Worm (Caenorhabditis elegans) whole organism, L4 larva: ENCODE measurements around the gene D1054.1.

ENCODE experiments used
- T20F7.1 ChIP-seq: fragments of 200-800 bp; sonication (Bioruptor generic); optimal IDR thresholded peaks from 2 replicates; lab custom pipeline; 2018; ENCODE audit warnings: mild to moderate bottlenecking, missing genetic modification characterization, missing compliant biosample characterization
- T26A8.4 ChIP-seq: fragments of 200-800 bp; sonication (Bioruptor generic); IDR thresholded peaks from 2 replicates; pipeline ENCODE4 v1.3.6; 2022; ENCODE audit warnings: missing genetic modification characterization, missing compliant biosample characterization
- Y75B8A.6 ChIP-seq: fragments of 200-800 bp; sonication (Bioruptor generic); IDR thresholded peaks from 2 replicates; pipeline ENCODE4 v1.3.6; 2022; ENCODE audit warnings: missing genetic modification reagents, missing genetic modification characterization, missing compliant biosample characterization
- attf-4 ChIP-seq: sonication (generic microtip); optimal IDR thresholded peaks from 3 replicates; lab custom pipeline; 2017; ENCODE audit warnings: missing biosample characterization, missing genetic modification characterization
- ceh-20 ChIP-seq: fragments of 200-800 bp; sonication (Bioruptor generic); IDR thresholded peaks from 2 replicates; pipeline ENCODE4 v1.3.6; 2022; ENCODE audit warnings: missing genetic modification reagents, missing genetic modification characterization, missing compliant biosample characterization
- ceh-28 ChIP-seq: fragments of 150-350 bp; optimal IDR thresholded peaks from 2 replicates; lab custom pipeline; 2014; ENCODE audit warnings: missing biosample characterization, missing genetic modification reagents, missing genetic modification characterization
- ceh-82 ChIP-seq: sonication (generic microtip); optimal IDR thresholded peaks from 2 replicates; lab custom pipeline; 2017; ENCODE audit warnings: missing biosample characterization, missing genetic modification characterization
- cey-2 ChIP-seq: sonication (generic microtip); optimal IDR thresholded peaks from 3 replicates; lab custom pipeline; 2017; ENCODE audit warnings: missing genetic modification characterization, mild to moderate bottlenecking, missing compliant biosample characterization, antibody characterized with exemption, borderline replicate concordance; ENCODE audit not compliant: insufficient read depth
- daf-12 ChIP-seq: fragments of 150-350 bp; optimal IDR thresholded peaks from 2 replicates; lab custom pipeline; 2014; ENCODE audit warnings: missing biosample characterization, missing genetic modification reagents, missing genetic modification characterization
- daf-16 ChIP-seq, 3 experiments: sonication (generic microtip); optimal IDR thresholded peaks; 2 replicates each; lab custom pipeline; 2016 to 2017; ENCODE audit warnings: missing genetic modification characterization in 3 of 3, missing genetic modification reagents in 3 of 3, mild to moderate bottlenecking in 2 of 3, missing compliant biosample characterization in 2 of 3, missing biosample characterization in 1 of 3, moderate library complexity in 1 of 3
- daf-8 ChIP-seq: fragments of 200-800 bp; sonication (Bioruptor generic); IDR thresholded peaks from 2 replicates; pipeline ENCODE4 v1.3.6; 2022; ENCODE audit warnings: missing genetic modification characterization, missing compliant biosample characterization
- dmd-6 ChIP-seq: fragments of 200-800 bp; sonication (Bioruptor generic); IDR thresholded peaks from 2 replicates; pipeline ENCODE4 v1.3.6; 2022; ENCODE audit warnings: missing genetic modification reagents, missing genetic modification characterization, missing compliant biosample characterization
- dmd-9 ChIP-seq: fragments of 200-800 bp; sonication (Bioruptor generic); IDR thresholded peaks from 2 replicates; pipeline ENCODE4 v1.3.6; 2022; ENCODE audit warnings: missing genetic modification reagents, missing genetic modification characterization, missing compliant biosample characterization
- dpl-1 ChIP-seq: fragments of 150-350 bp; optimal IDR thresholded peaks from 2 replicates; lab custom pipeline; 2014; ENCODE audit warnings: missing biosample characterization, missing genetic modification reagents, missing genetic modification characterization
- dve-1 ChIP-seq: sonication (generic microtip); optimal IDR thresholded peaks from 2 replicates; lab custom pipeline; 2017; ENCODE audit warnings: antibody characterized with exemption, mild to moderate bottlenecking, missing genetic modification characterization, missing compliant biosample characterization; ENCODE audit not compliant: insufficient read depth
- egl-27 ChIP-seq: sonication (generic microtip); optimal IDR thresholded peaks from 3 replicates; lab custom pipeline; 2017; ENCODE audit warnings: missing biosample characterization, missing genetic modification reagents, missing genetic modification characterization
- gei-8 ChIP-seq: fragments of 200-800 bp; sonication (Bioruptor generic); optimal IDR thresholded peaks from 2 replicates; lab custom pipeline; 2018; ENCODE audit warnings: mild to moderate bottlenecking, missing genetic modification characterization, missing compliant biosample characterization
- hif-1 ChIP-seq, 2 experiments: sonication (generic microtip); optimal IDR thresholded peaks; 2 replicates each; lab custom pipeline; 2016 to 2017; ENCODE audit warnings: missing compliant biosample characterization in 2 of 2, missing genetic modification characterization in 2 of 2, missing genetic modification reagents in 2 of 2, missing genotype in 2 of 2, mild to moderate bottlenecking in 1 of 2
- hlh-11 ChIP-seq: fragments of 200-800 bp; sonication (Bioruptor generic); optimal IDR thresholded peaks from 2 replicates; lab custom pipeline; 2018; ENCODE audit warnings: mild to moderate bottlenecking, missing genetic modification characterization, missing compliant biosample characterization
- hlh-30 ChIP-seq: sonication (generic microtip); optimal IDR thresholded peaks from 2 replicates; lab custom pipeline; 2017; ENCODE audit warnings: antibody characterized with exemption, mild to moderate bottlenecking, missing genetic modification characterization, missing compliant biosample characterization; ENCODE audit not compliant: insufficient read depth
- hmg-1.1 ChIP-seq: fragments of 200-800 bp; sonication (Bioruptor generic); IDR thresholded peaks from 2 replicates; pipeline ENCODE4 v1.3.6; 2022; ENCODE audit warnings: missing genetic modification reagents, missing genetic modification characterization, missing compliant biosample characterization
- lim-7 ChIP-seq: fragments of 200-800 bp; sonication (Bioruptor generic); IDR thresholded peaks from 2 replicates; pipeline ENCODE4 v1.3.6; 2022; ENCODE audit warnings: missing genetic modification characterization, missing compliant biosample characterization
- lin-1 ChIP-seq: fragments of 200-800 bp; sonication (Bioruptor generic); IDR thresholded peaks from 2 replicates; pipeline ENCODE4 v1.3.6; 2022; ENCODE audit warnings: missing genetic modification reagents, missing genetic modification characterization, missing compliant biosample characterization
- lin-13 ChIP-seq: fragments of 150-350 bp; optimal IDR thresholded peaks from 2 replicates; lab custom pipeline; 2014; ENCODE audit warnings: missing biosample characterization, missing genetic modification reagents, missing genetic modification characterization
- lin-29 ChIP-seq: fragments of 200-800 bp; sonication (Bioruptor generic); IDR thresholded peaks from 2 replicates; pipeline ENCODE4 v1.3.6; 2022; ENCODE audit warnings: missing genetic modification reagents, missing genetic modification characterization, missing compliant biosample characterization
- lsy-2 ChIP-seq, 2 experiments: fragments of 150-350 bp in 1 of 2; sonication (generic microtip) in 1 of 2; optimal IDR thresholded peaks; 2 replicates each; lab custom pipeline; 2014 to 2017; ENCODE audit warnings: missing biosample characterization in 2 of 2, missing genetic modification characterization in 2 of 2
- madf-5 ChIP-seq, 2 experiments: fragments of 200-800 bp; sonication (Bioruptor generic); IDR thresholded peaks; 2 replicates each; pipeline ENCODE4 v1.3.6; 2022; ENCODE audit warnings: missing compliant biosample characterization in 2 of 2, missing genetic modification characterization in 2 of 2
- mdl-1 ChIP-seq, 2 experiments: fragments of 150-350 bp in 1 of 2; sonication (generic microtip) in 1 of 2; optimal IDR thresholded peaks; 2 replicates each; lab custom pipeline; 2014 to 2017; ENCODE audit warnings: missing biosample characterization in 2 of 2, missing genetic modification characterization in 2 of 2
- mep-1 ChIP-seq: fragments of 150-350 bp; sonication (generic microtip); optimal IDR thresholded peaks from 3 replicates; lab custom pipeline; 2014; ENCODE audit warnings: missing biosample characterization, missing genetic modification characterization
- mxl-3 ChIP-seq: fragments of 200-800 bp; sonication (Bioruptor generic); optimal IDR thresholded peaks from 2 replicates; lab custom pipeline; 2018; ENCODE audit warnings: mild to moderate bottlenecking, missing genetic modification characterization, missing compliant biosample characterization
- nhr-10 ChIP-seq: fragments of 150-350 bp; optimal IDR thresholded peaks from 2 replicates; lab custom pipeline; 2014; ENCODE audit warnings: missing biosample characterization, missing genetic modification characterization
- nhr-102 ChIP-seq: sonication (generic microtip); optimal IDR thresholded peaks from 2 replicates; lab custom pipeline; 2016; ENCODE audit warnings: mild to moderate bottlenecking, missing genetic modification characterization, moderate library complexity, missing compliant biosample characterization
- nhr-28 ChIP-seq: fragments of 150-350 bp; optimal IDR thresholded peaks from 2 replicates; lab custom pipeline; 2014; ENCODE audit warnings: missing biosample characterization, missing genetic modification characterization
- nhr-42 ChIP-seq: fragments of 200-800 bp; sonication (Bioruptor generic); IDR thresholded peaks from 2 replicates; pipeline ENCODE4 v1.3.6; 2022; ENCODE audit warnings: missing genetic modification characterization, missing compliant biosample characterization
- nhr-48 ChIP-seq: sonication (generic microtip); optimal IDR thresholded peaks from 2 replicates; lab custom pipeline; 2016; ENCODE audit warnings: mild to moderate bottlenecking, missing genetic modification characterization, missing compliant biosample characterization
- nhr-6 ChIP-seq: fragments of 150-350 bp; optimal IDR thresholded peaks from 2 replicates; lab custom pipeline; 2014; ENCODE audit warnings: missing biosample characterization, missing genetic modification characterization
- nhr-77 ChIP-seq: fragments of 150-350 bp; optimal IDR thresholded peaks from 2 replicates; lab custom pipeline; 2014; ENCODE audit warnings: missing biosample characterization, missing genetic modification characterization
- pha-4 ChIP-seq, 2 experiments: fragments of 150-350 bp in 1 of 2; fragments of 200-800 bp in 1 of 2; sonication (Bioruptor generic) in 1 of 2; IDR thresholded peaks in 1 of 2; optimal IDR thresholded peaks in 1 of 2; 2 replicates each; pipeline versions ENCODE4 v1.3.6 to Lab custom; 2014 to 2022; ENCODE audit warnings: missing genetic modification characterization in 2 of 2, missing genetic modification reagents in 2 of 2, missing biosample characterization in 1 of 2, missing compliant biosample characterization in 1 of 2
- php-3 ChIP-seq: fragments of 200-800 bp; sonication (Bioruptor generic); IDR thresholded peaks from 2 replicates; pipeline ENCODE4 v1.3.6; 2022; ENCODE audit warnings: missing genetic modification reagents, missing genetic modification characterization, missing compliant biosample characterization
- pqm-1 ChIP-seq: sonication (generic microtip); optimal IDR thresholded peaks from 2 replicates; lab custom pipeline; 2017; ENCODE audit warnings: missing biosample characterization, missing genetic modification characterization
- saeg-2 ChIP-seq: fragments of 200-800 bp; sonication (Bioruptor generic); IDR thresholded peaks from 2 replicates; pipeline ENCODE4 v1.3.6; 2022; ENCODE audit warnings: missing genetic modification reagents, missing genetic modification characterization, missing compliant biosample characterization
- skn-1 ChIP-seq: fragments of 150-350 bp; optimal IDR thresholded peaks from 2 replicates; lab custom pipeline; 2014; ENCODE audit warnings: missing biosample characterization, missing genetic modification characterization
- tag-97 ChIP-seq: fragments of 200-800 bp; sonication (Bioruptor generic); IDR thresholded peaks from 2 replicates; pipeline ENCODE4 v1.3.6; 2022; ENCODE audit warnings: missing genetic modification characterization, missing compliant biosample characterization
- unc-62 ChIP-seq, 3 experiments: fragments of 150-350 bp in 1 of 3; sonication (generic microtip); optimal IDR thresholded peaks in 2 of 3; peaks in 1 of 3; 1 replicate in 1 of 3; 2 replicates in 2 of 3; lab custom pipeline; 2014 to 2017; ENCODE audit warnings: missing biosample characterization in 3 of 3, missing genetic modification characterization in 3 of 3, missing genetic modification reagents in 3 of 3, missing genotype in 1 of 3
- zfp-2 ChIP-seq: sonication (generic microtip); optimal IDR thresholded peaks from 2 replicates; lab custom pipeline; 2016; ENCODE audit warnings: mild to moderate bottlenecking, missing genetic modification characterization, missing compliant biosample characterization
- zfp-3 ChIP-seq: fragments of 200-800 bp; sonication (Bioruptor generic); conservative IDR thresholded peaks from 2 replicates; pipeline ENCODE4 v1.3.6; 2022; ENCODE audit warnings: missing genetic modification reagents, missing genetic modification characterization, missing compliant biosample characterization

The D1054.1 gene

ce11 chrV:10730824-10731416 lies 39.1 kb downstream of the D1054.1 start (continued):
- TF ChIP-seq daf-8 (no peak), tag-97 (GFP tag; lab: Robert Waterston, UW) (no peak), mdl-1 (tag; optimal IDR thresholded peaks at IDR 0.05; lab: Kevin White, UChicago) (peak in 1 of 2 experiments; percentile 1), nhr-42 (no peak), T26A8.4 (GFP tag; lab: Robert Waterston, UW) (no peak), skn-1 (no peak), dmd-9 (GFP tag; lab: Robert Waterston, UW) (no peak), lin-29 (GFP tag; lab: Robert Waterston, UW) (no peak), ceh-28 (tag; lab: Kevin White, UChicago) (no peak), mxl-3 (GFP tag; lab: Kevin White, UChicago) (no peak), zfp-2 (no peak), lim-7 (no peak), ceh-82 (tag; lab: Kevin White, UChicago) (no peak), zfp-3 (GFP tag; lab: Robert Waterston, UW) (no peak), attf-4 (tag; lab: Kevin White, UChicago) (no peak), Y75B8A.6 (GFP tag; lab: Robert Waterston, UW) (no peak)
- TF ChIP-seq, all 104 proteins: peak for 9

ce11 chrV:10729456-10729904 lies 40.5 kb downstream of the D1054.1 start:
- TF ChIP-seq dmd-6 (peak; percentile 87), saeg-2 (GFP tag; lab: Robert Waterston, UW) (0 out of 2 replicates have a peak, but pooled peaks have one; percentile 31), madf-5 (GFP tag; IDR thresholded peaks at IDR 0.05; lab: Robert Waterston, UW) (no peak), daf-8 (no peak), ceh-20 (GFP tag; lab: Robert Waterston, UW) (peak; percentile 30; the same call in 1 of the 2 replicates), pqm-1 (tag; lab: Kevin White, UChicago) (peak; percentile 84), mep-1 (tag; lab: Kevin White, UChicago) (peak; percentile 42), hlh-30 (peak; percentile 76), nhr-10 (tag; lab: Kevin White, UChicago) (peak; percentile 53), T20F7.1 (peak; percentile 2), dpl-1 (no peak), lsy-2 (tag; optimal IDR thresholded peaks at IDR 0.05; lab: Kevin White, UChicago) (peak in 1 of 2 experiments; percentile 47), nhr-77 (tag; lab: Kevin White, UChicago) (peak; percentile 14), nhr-6 (tag; lab: Kevin White, UChicago) (no peak), mxl-3 (GFP tag; lab: Kevin White, UChicago) (peak; percentile 75), gei-8 (GFP tag; lab: Kevin White, UChicago) (peak; percentile 23), hif-1 (tag; optimal IDR thresholded peaks at IDR 0.05; lab: Kevin White, UChicago) (peak in 1 of 2 experiments; percentile 10), unc-62 (GFP tag; optimal IDR thresholded peaks at IDR 0.05 in 1 of 2; lab: Kevin White, UChicago) (peak in 1 of 2 experiments; percentile 86), unc-62 (tag; optimal IDR thresholded peaks at IDR 0.05; lab: Kevin White, UChicago) (no peak), mdl-1 (tag; optimal IDR thresholded peaks at IDR 0.05; lab: Kevin White, UChicago) (peak; percentile 59 to 75), dve-1 (tag; lab: Kevin White, UChicago) (peak; percentile 43), lin-13 (GFP tag; lab: Kevin White, UChicago) (peak; percentile 27), pha-4 (GFP tag; IDR thresholded peaks at IDR 0.05; lab: Robert Waterston, UW) (0 out of 2 replicates have a peak, but pooled peaks have one; percentile 11), pha-4 (tag; optimal IDR thresholded peaks at IDR 0.05; lab: Kevin White, UChicago) (no peak), nhr-48 (tag; lab: Kevin White, UChicago) (peak; percentile 91), daf-12 (tag; lab: Kevin White, UChicago) (no peak), hlh-11 (peak; percentile 85), lin-1 (GFP tag; lab: Robert Waterston, UW) (0 out of 2 replicates have a peak, but pooled peaks have one; percentile 40), hmg-1.1 (GFP tag; lab: Robert Waterston, UW) (0 out of 2 replicates have a peak, but pooled peaks have one; percentile 21), php-3 (GFP tag; lab: Robert Waterston, UW) (0 out of 2 replicates have a peak, but pooled peaks have one; percentile 6), cey-2 (tag; lab: Kevin White, UChicago) (peak; percentile 46), nhr-28 (tag; lab: Kevin White, UChicago) (peak; percentile 99), egl-27 (tag; lab: Kevin White, UChicago) (no peak), nhr-102 (tag; lab: Kevin White, UChicago) (peak; percentile 39), daf-16 (GFP tag; optimal IDR thresholded peaks at IDR 0.05; lab: Kevin White, UChicago) (no peak), daf-16 (tag; optimal IDR thresholded peaks at IDR 0.05; lab: Kevin White, UChicago) (peak; percentile 80)
